Worm (Caenorhabditis elegans): Measurements from ENCODE around the gene K10D11.3.

Gene K10D11.3

ce11 chrIV:12985961-12986360 is at the start of gene K10D11.3:
Gene K10D11.3 (minus strand): TSS chrIV:12986134.
- TF ChIP-seq lin-39 (tag; optimal IDR thresholded peaks at IDR 0.05) (no peak), nhr-12 (tag; optimal IDR thresholded peaks at IDR 0.05) (no peak), fos-1 (tag; optimal IDR thresholded peaks at IDR 0.05) (peak; percentile 64)

ce11 chrIV:13035302-13035701 is 49.4 kb upstream of the K10D11.3 start:
- TF ChIP-seq nhr-25 (tag; optimal IDR thresholded peaks at IDR 0.05): peak; percentile 18
- no peak for TF ChIP-seq nhr-21 (tag; optimal IDR thresholded peaks at IDR 0.05)

- no peak for TF ChIP-seq elt-3 (tag; optimal IDR thresholded peaks at IDR 0.05)
- TF ChIP-seq ceh-82 (tag; optimal IDR thresholded peaks at IDR 0.05): no peak
- TF ChIP-seq unc-39 (tag; optimal IDR thresholded peaks at IDR 0.05): no peak
- TF ChIP-seq nhr-25 (tag; optimal IDR thresholded peaks at IDR 0.05): no peak
- no peak for TF ChIP-seq lin-13 (GFP tag; optimal IDR thresholded peaks at IDR 0.05)
- no peak for TF ChIP-seq mbf-1 (tag; optimal IDR thresholded peaks at IDR 0.05)
- TF ChIP-seq mab-5 (tag; optimal IDR thresholded peaks at IDR 0.05): no peak
- TF ChIP-seq sma-9 (GFP tag; optimal IDR thresholded peaks at IDR 0.05): no peak
- no peak for TF ChIP-seq sma-9 (tag; optimal IDR thresholded peaks at IDR 0.05)
- TF ChIP-seq gmeb-1 (tag; optimal IDR thresholded peaks at IDR 0.05): no peak
- no peak for TF ChIP-seq ztf-4 (tag; optimal IDR thresholded peaks at IDR 0.05)
- TF ChIP-seq blmp-1 (tag; optimal IDR thresholded peaks at IDR 0.05; ENCODE audit: insufficient read depth): no peak
- TF ChIP-seq fos-1 (tag; optimal IDR thresholded peaks at IDR 0.05): no peak
- no peak for TF ChIP-seq nhr-6 (tag; optimal IDR thresholded peaks at IDR 0.05)
- no peak for TF ChIP-seq nhr-10 (tag; optimal IDR thresholded peaks at IDR 0.05)
- no peak for TF ChIP-seq ceh-16 (tag; optimal IDR thresholded peaks at IDR 0.05)
- TF ChIP-seq nhr-21 (tag; optimal IDR thresholded peaks at IDR 0.05): no peak
- TF ChIP-seq lsy-2 (tag; optimal IDR thresholded peaks at IDR 0.05): no peak
- TF ChIP-seq nhr-12 (tag; optimal IDR thresholded peaks at IDR 0.05): no peak
Observed at ce11 chrIV:13033516-13033915, 47.6 kb upstream of the K10D11.3 start.

- TF ChIP-seq nhr-129 (tag; optimal IDR thresholded peaks at IDR 0.05) (peak; percentile 19), C34F6.9 (tag; optimal IDR thresholded peaks at IDR 0.05) (no peak), zag-1 (tag; optimal IDR thresholded peaks at IDR 0.05) (no peak)
Observed at ce11 chrIV:13032153-13032552, 46.2 kb upstream of the K10D11.3 start.

DNA sequence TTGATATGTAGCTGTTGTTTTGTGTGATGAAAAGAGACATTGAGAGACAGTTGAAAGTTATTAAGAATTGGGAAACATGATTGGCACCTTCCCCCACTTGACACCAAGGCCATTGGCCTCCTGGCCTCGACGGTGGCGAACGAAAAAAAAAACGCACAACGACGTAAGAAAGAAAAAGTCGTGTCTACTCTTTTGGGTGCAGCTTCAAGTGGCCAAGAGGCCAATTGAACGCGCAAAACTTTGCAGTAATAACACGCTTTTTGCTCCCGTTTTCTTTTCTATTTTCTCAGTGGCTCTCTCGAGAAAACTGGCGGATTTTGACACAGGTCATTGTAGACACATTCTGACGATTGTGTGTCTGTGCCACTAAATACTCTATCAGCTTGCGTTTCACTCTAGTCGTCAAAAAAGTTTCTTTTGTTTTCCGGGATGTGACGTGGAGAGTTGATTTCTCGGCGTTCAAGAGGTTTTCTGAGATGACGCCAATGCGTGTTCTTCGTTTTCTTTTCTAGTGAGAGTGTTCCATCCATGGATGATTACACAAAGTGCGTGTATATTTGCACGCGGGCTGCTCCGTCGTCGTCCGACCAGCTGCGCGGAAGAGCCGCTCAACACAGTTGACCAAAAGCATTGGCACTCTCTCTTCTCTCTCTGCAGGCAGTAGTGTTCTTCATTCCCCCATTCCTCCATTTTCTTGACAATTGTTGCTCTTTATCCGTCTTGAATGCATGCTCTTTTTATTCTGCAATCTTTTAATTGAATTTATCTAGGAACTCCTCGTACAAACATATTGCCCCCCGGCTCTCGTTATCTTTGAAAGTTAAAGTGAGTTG is 44.7 kb upstream of the K10D11.3 start:
- TF ChIP-seq nhr-25 (tag; optimal IDR thresholded peaks at IDR 0.05) (peak; percentile 8), ztf-4 (tag; optimal IDR thresholded peaks at IDR 0.05) (peak; percentile 5), fos-1 (tag; optimal IDR thresholded peaks at IDR 0.05) (no peak)

- TF ChIP-seq snpc-4 (tag; optimal IDR thresholded peaks at IDR 0.05) (no peak), lin-13 (GFP tag; optimal IDR thresholded peaks at IDR 0.05) (no peak), unc-55 (GFP tag; optimal IDR thresholded peaks at IDR 0.05) (peak; percentile 22), elt-3 (tag; optimal IDR thresholded peaks at IDR 0.05) (no peak), lin-11 (tag; optimal IDR thresholded peaks at IDR 0.05) (no peak), dmd-4 (tag; optimal IDR thresholded peaks at IDR 0.05) (no peak), alr-1 (tag; optimal IDR thresholded peaks at IDR 0.05) (no peak), C34F6.9 (tag; optimal IDR thresholded peaks at IDR 0.05) (no peak), egl-27 (tag; optimal IDR thresholded peaks at IDR 0.05) (no peak), nhr-21 (tag; optimal IDR thresholded peaks at IDR 0.05) (no peak), F13H6.1 (tag; optimal IDR thresholded peaks at IDR 0.05) (peak; percentile 21), unc-62 (GFP tag; optimal IDR thresholded peaks at IDR 0.05) (no peak), Y55F3AM.14 (GFP tag; optimal IDR thresholded peaks at IDR 0.05) (no peak), nhr-237 (tag; optimal IDR thresholded peaks at IDR 0.05) (no peak), elt-1 (tag; optimal IDR thresholded peaks at IDR 0.05) (no peak), sma-9 (GFP tag; optimal IDR thresholded peaks at IDR 0.05) (peak; percentile 21), sma-9 (tag; optimal IDR thresholded peaks at IDR 0.05) (no peak), nhr-129 (tag; optimal IDR thresholded peaks at IDR 0.05) (peak; percentile 83), ama-1 (optimal IDR thresholded peaks at IDR 0.05) (no peak), sem-4 (tag; optimal IDR thresholded peaks at IDR 0.05) (no peak), crh-2 (tag; optimal IDR thresholded peaks at IDR 0.05) (no peak), lsy-2 (tag; optimal IDR thresholded peaks at IDR 0.05) (no peak), nhr-10 (tag; optimal IDR thresholded peaks at IDR 0.05) (no peak), nhr-12 (tag; optimal IDR thresholded peaks at IDR 0.05) (no peak), skn-1 (tag; optimal IDR thresholded peaks at IDR 0.05) (no peak), zag-1 (tag; optimal IDR thresholded peaks at IDR 0.05) (peak; percentile 51), ZK546.5 (tag; optimal IDR thresholded peaks at IDR 0.05) (no peak), fos-1 (tag; optimal IDR thresholded peaks at IDR 0.05) (no peak), ztf-4 (tag; optimal IDR thresholded peaks at IDR 0.05) (no peak)
Observed at ce11 chrIV:13029674-13030466, 43.9 kb upstream of the K10D11.3 start.

Data from whole organism, L2 larva.